Fruit fly (Drosophila melanogaster): ENCODE results near the gene HLH4C.

HLH4C gene

dm6 chrX:4609737-4610136, 37.5 kb downstream of the HLH4C start (continued):
- TF ChIP-seq Xrp1 (GFP tag; IDR thresholded peaks at IDR 0.05) (peak; percentile 46; the same call in 1 of the 2 replicates), dmrt11E (tag; optimal IDR thresholded peaks at IDR 0.05) (peak; percentile 52), CG8924 (tag; optimal IDR thresholded peaks at IDR 0.05) (peak; percentile 32), Med (GFP tag) (peak; percentile 73), CG17361 (GFP tag; IDR thresholded peaks at IDR 0.05) (0 out of 3 replicates have a peak, but pooled peaks have one; percentile 9), Dad (GFP tag; optimal IDR thresholded peaks at IDR 0.05) (no peak), CG3726 (GFP tag; IDR thresholded peaks at IDR 0.05) (no peak), CG7987 (GFP tag; optimal IDR thresholded peaks at IDR 0.05) (no peak), Myb (GFP tag; optimal IDR thresholded peaks at IDR 0.05) (no peak), CG12219 (GFP tag; optimal IDR thresholded peaks at IDR 0.05) (peak; percentile 20), oc (tag; optimal IDR thresholded peaks at IDR 0.05) (peak; percentile 28), ATbp (GFP tag; optimal IDR thresholded peaks at IDR 0.05) (peak; percentile 63), Nf-YB (GFP tag; optimal IDR thresholded peaks at IDR 0.05) (peak; percentile 1), CG10209 (GFP tag; optimal IDR thresholded peaks at IDR 0.05) (peak; percentile 14), CG1603 (tag; optimal IDR thresholded peaks at IDR 0.05) (peak; percentile 61), Blimp-1 (GFP tag; optimal IDR thresholded peaks at IDR 0.05) (peak; percentile 39), CG15479 (GFP tag; optimal IDR thresholded peaks at IDR 0.05) (peak; percentile 93), CG9727 (GFP tag; optimal IDR thresholded peaks at IDR 0.05) (peak; percentile 41), crp (GFP tag; optimal IDR thresholded peaks at IDR 0.05) (no peak), luna (GFP tag; optimal IDR thresholded peaks at IDR 0.05) (no peak), Hr3 (GFP tag; optimal IDR thresholded peaks at IDR 0.05) (no peak), nau (GFP tag; optimal IDR thresholded peaks at IDR 0.05) (peak; percentile 32), vnd (GFP tag; IDR thresholded peaks at IDR 0.05; ENCODE audit: partially characterized antibody) (no peak), CG33557 (GFP tag; optimal IDR thresholded peaks at IDR 0.05) (peak; percentile 76), CG17359 (tag; optimal IDR thresholded peaks at IDR 0.05) (peak; percentile 37), pros (GFP tag; optimal IDR thresholded peaks at IDR 0.05) (no peak), Mad (GFP tag; optimal IDR thresholded peaks at IDR 0.05) (no peak), ara (GFP tag; IDR thresholded peaks at IDR 0.05) (peak; percentile 46; the same call in 1 of the 2 replicates), ac (GFP tag; optimal IDR thresholded peaks at IDR 0.05) (peak; percentile 46), kni (GFP tag; optimal IDR thresholded peaks at IDR 0.05) (peak; percentile 65)

- TF ChIP-seq ewg (GFP tag; optimal IDR thresholded peaks at IDR 0.05) = no peak
- TF ChIP-seq CG2116 (GFP tag; optimal IDR thresholded peaks at IDR 0.05) = no peak
- TF ChIP-seq cato (GFP tag; optimal IDR thresholded peaks at IDR 0.05; ENCODE audit: borderline replicate concordance) = no peak
- no peak for TF ChIP-seq Adf1 (GFP tag; IDR thresholded peaks at IDR 0.05)
- no peak for TF ChIP-seq CG13123 (GFP tag; optimal IDR thresholded peaks at IDR 0.05)
- TF ChIP-seq Atf3 (GFP tag; optimal IDR thresholded peaks at IDR 0.05) = no peak
- TF ChIP-seq gt (GFP tag; IDR thresholded peaks at IDR 0.05) = no peak
- TF ChIP-seq sug (tag; optimal IDR thresholded peaks at IDR 0.05) = peak; percentile 44
- TF ChIP-seq CG12299 (tag; optimal IDR thresholded peaks at IDR 0.05) = no peak
- TF ChIP-seq sens (GFP tag) = peak; percentile 63
- no peak for TF ChIP-seq Lpt (GFP tag; optimal IDR thresholded peaks at IDR 0.05)
- TF ChIP-seq CkIIα-i1 (GFP tag; IDR thresholded peaks at IDR 0.05) = no peak
- no peak for TF ChIP-seq CG4707 (GFP tag; optimal IDR thresholded peaks at IDR 0.05)
- no peak for TF ChIP-seq sna (GFP tag; IDR thresholded peaks at IDR 0.05; ENCODE audit: partially characterized antibody)
- no peak for TF ChIP-seq CG11696 (GFP tag; IDR thresholded peaks at IDR 0.05)
- no peak for TF ChIP-seq CG4854 (GFP tag; optimal IDR thresholded peaks at IDR 0.05)
- no peak for TF ChIP-seq ftz-f1 (GFP tag; optimal IDR thresholded peaks at IDR 0.05)
- TF ChIP-seq lmd (GFP tag; IDR thresholded peaks at IDR 0.05) = no peak
- no peak for TF ChIP-seq Sox102F (GFP tag; optimal IDR thresholded peaks at IDR 0.05)
- TF ChIP-seq tna (GFP tag; IDR thresholded peaks at IDR 0.05; ENCODE audit: partially characterized antibody) = no peak
- TF ChIP-seq CG33213 (GFP tag; optimal IDR thresholded peaks at IDR 0.05) = no peak
- no peak for TF ChIP-seq Hmx (GFP tag; optimal IDR thresholded peaks at IDR 0.05)
These were observed 40.8 kb downstream of the HLH4C start for dm6 chrX:4606447-4606846.

All from whole organism, embryonic.